Worm (Caenorhabditis elegans) whole organism, early embryonic: ENCODE data around the gene srj-37.

Experiments used
- F13C5.2 ChIP-seq: sonication (generic microtip); optimal IDR thresholded peaks from 2 replicates; lab custom pipeline; 2017; ENCODE audit warnings: mild to moderate bottlenecking, missing genetic modification characterization, inconsistent platforms, missing compliant biosample characterization
- flt-1 ChIP-seq: fragments of 200-800 bp; sonication (Bioruptor generic); IDR thresholded peaks from 2 replicates; pipeline ENCODE4 v1.3.6; 2022; ENCODE audit warnings: missing genetic modification characterization, missing compliant biosample characterization
- tra-4 ChIP-seq: sonication (generic microtip); optimal IDR thresholded peaks from 2 replicates; lab custom pipeline; 2017; ENCODE audit warnings: missing genetic modification characterization, missing compliant biosample characterization

DNA sequence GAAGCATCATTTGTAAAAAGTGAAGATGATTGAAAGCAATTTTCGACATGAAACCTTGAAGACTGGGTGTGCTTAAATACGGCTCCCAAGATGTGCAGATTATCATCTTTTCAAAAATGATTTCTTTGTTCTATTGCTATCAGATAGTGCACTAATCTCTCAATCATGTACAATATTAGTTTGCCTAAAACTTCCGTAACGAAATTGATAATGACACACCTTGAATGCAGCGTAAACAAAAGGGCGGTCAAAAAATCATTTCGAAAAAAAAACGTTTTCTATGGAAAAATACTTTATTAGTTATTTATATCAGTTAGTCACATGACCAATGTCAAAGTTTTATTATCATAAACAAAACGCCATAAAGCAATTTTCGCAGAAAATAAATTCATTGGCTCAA is 15.5 kb upstream of the srj-37 start, which contains the start of gene F48G7.5:
- TF ChIP-seq tra-4 (tag; lab: Kevin White, UChicago) (no peak), F13C5.2 (no peak), flt-1 (GFP tag; lab: Robert Waterston, UW) (no peak)
